Fruit fly (Drosophila melanogaster) whole organism, embryonic: Measurements from ENCODE around the gene ThrRS.

Experiments used
- B-H1 ChIP-seq: fragments of 200-800 bp; sonication (Bioruptor generic); IDR thresholded peaks from 3 replicates; pipeline ENCODE4 v1.3.6; 2022; ENCODE audit warnings: missing biosample characterization, missing genetic modification characterization
- Blimp-1 ChIP-seq: fragments of 200-800 bp; sonication (Bioruptor generic); optimal IDR thresholded peaks from 3 replicates; lab custom pipeline; 2018; ENCODE audit warnings: missing biosample characterization, missing genetic modification characterization, mild to moderate bottlenecking, moderate library complexity, missing genetic modification reagents
- CG10565 ChIP-seq: fragments of 200-800 bp; sonication (Bioruptor generic); optimal IDR thresholded peaks from 3 replicates; lab custom pipeline; 2016; ENCODE audit warnings: missing biosample characterization, mild to moderate bottlenecking, missing genetic modification characterization
- CG10959 ChIP-seq: fragments of 200-800 bp; sonication (Bioruptor generic); IDR thresholded peaks from 2 replicates; pipeline ENCODE4 v1.3.6; 2022; ENCODE audit warnings: missing biosample characterization, missing genetic modification characterization
- CG11504 ChIP-seq: fragments of 200-800 bp; sonication (Bioruptor generic); optimal IDR thresholded peaks from 3 replicates; lab custom pipeline; 2019; ENCODE audit warnings: missing biosample characterization, mild to moderate bottlenecking, missing genetic modification characterization, moderate library complexity
- CG12071 ChIP-seq: fragments of 200-800 bp; sonication (Bioruptor generic); optimal IDR thresholded peaks from 3 replicates; lab custom pipeline; 2018; ENCODE audit warnings: missing biosample characterization, mild to moderate bottlenecking, missing genetic modification characterization
- CG13775 ChIP-seq: fragments of 200-800 bp; sonication (Bioruptor generic); optimal IDR thresholded peaks from 3 replicates; lab custom pipeline; 2017; ENCODE audit warnings: missing biosample characterization, mild to moderate bottlenecking, missing genetic modification characterization
- CG15696 ChIP-seq: fragments of 200-800 bp; sonication (Bioruptor generic); optimal IDR thresholded peaks from 2 replicates; lab custom pipeline; 2019; ENCODE audit warnings: missing biosample characterization, mild to moderate bottlenecking, missing genetic modification characterization, moderate library complexity
- CG16863 ChIP-seq: fragments of 200-800 bp; sonication (Bioruptor generic); optimal IDR thresholded peaks from 3 replicates; lab custom pipeline; 2016; ENCODE audit warnings: missing biosample characterization, missing genetic modification characterization
- CG18262 ChIP-seq: fragments of 200-800 bp; optimal IDR thresholded peaks from 3 replicates; lab custom pipeline; 2019; ENCODE audit warnings: missing biosample characterization, mild to moderate bottlenecking, missing genetic modification characterization, moderate library complexity
- CG30020 ChIP-seq: fragments of 200-800 bp; optimal IDR thresholded peaks from 2 replicates; lab custom pipeline; 2019; ENCODE audit warnings: missing biosample characterization, mild to moderate bottlenecking, missing genetic modification characterization, moderate library complexity
- CG3407 ChIP-seq: fragments of 200-800 bp; sonication (Bioruptor generic); optimal IDR thresholded peaks from 2 replicates; lab custom pipeline; 2018; ENCODE audit warnings: missing biosample characterization, mild to moderate bottlenecking, missing genetic modification characterization
- CG4424 ChIP-seq: fragments of 200-800 bp; sonication (Bioruptor generic); optimal IDR thresholded peaks from 3 replicates; lab custom pipeline; 2016; ENCODE audit warnings: missing biosample characterization, missing genetic modification characterization
- CG4617 ChIP-seq: fragments of 200-800 bp; sonication (Bioruptor generic); optimal IDR thresholded peaks from 3 replicates; lab custom pipeline; 2016; ENCODE audit warnings: missing biosample characterization, missing genetic modification characterization, borderline replicate concordance
- CG6791 ChIP-seq: fragments of 200-800 bp; sonication (Bioruptor generic); IDR thresholded peaks from 3 replicates; pipeline ENCODE4 v1.3.6; 2022; ENCODE audit warnings: missing biosample characterization, missing genetic modification characterization; ENCODE audit not compliant: partially characterized antibody
- CG7928 ChIP-seq: fragments of 200-800 bp; sonication (Bioruptor generic); optimal IDR thresholded peaks from 2 replicates; lab custom pipeline; 2017; ENCODE audit warnings: missing biosample characterization, mild to moderate bottlenecking, missing genetic modification characterization
- CTCF ChIP-seq: fragments of 200-800 bp; sonication (Bioruptor generic); optimal IDR thresholded peaks from 2 replicates; lab custom pipeline; 2017; ENCODE audit warnings: missing biosample characterization, mild to moderate bottlenecking, missing genetic modification characterization, moderate library complexity
- D19B ChIP-seq: fragments of 200-800 bp; sonication (Bioruptor generic); optimal IDR thresholded peaks from 2 replicates; lab custom pipeline; 2017; ENCODE audit warnings: missing biosample characterization, mild to moderate bottlenecking, missing genetic modification characterization
- Doc3 ChIP-seq: fragments of 200-800 bp; sonication (Bioruptor generic); IDR thresholded peaks from 3 replicates; pipeline ENCODE4 v1.3.6; 2022; ENCODE audit warnings: missing biosample characterization, missing genetic modification characterization; ENCODE audit not compliant: partially characterized antibody
- Fer1 ChIP-seq: fragments of 200-800 bp; sonication (Bioruptor generic); optimal IDR thresholded peaks from 2 replicates; lab custom pipeline; 2017; ENCODE audit warnings: missing biosample characterization, mild to moderate bottlenecking, missing genetic modification characterization
- H2.0 ChIP-seq: fragments of 200-800 bp; sonication (Bioruptor generic); IDR thresholded peaks from 2 replicates; pipeline ENCODE4 v1.3.6; 2022; ENCODE audit warnings: missing biosample characterization, missing genetic modification characterization
- Hr3 ChIP-seq: fragments of 200-800 bp; sonication (Bioruptor generic); optimal IDR thresholded peaks from 3 replicates; lab custom pipeline; 2016; ENCODE audit warnings: missing biosample characterization, missing genetic modification characterization
- Max ChIP-seq: fragments of 200-800 bp; sonication (Bioruptor generic); optimal IDR thresholded peaks from 2 replicates; lab custom pipeline; 2016; ENCODE audit warnings: missing biosample characterization, mild to moderate bottlenecking, missing genetic modification characterization
- Meics ChIP-seq: fragments of 200-800 bp; sonication (Bioruptor generic); optimal IDR thresholded peaks from 2 replicates; lab custom pipeline; 2017; ENCODE audit warnings: missing biosample characterization, mild to moderate bottlenecking, missing genetic modification characterization
- Neu2 ChIP-seq: fragments of 200-800 bp; sonication (Bioruptor generic); optimal IDR thresholded peaks from 3 replicates; lab custom pipeline; 2016; ENCODE audit warnings: missing biosample characterization, missing genetic modification characterization, borderline replicate concordance
- PHDP ChIP-seq: fragments of 200-800 bp; sonication (Bioruptor generic); optimal IDR thresholded peaks from 3 replicates; lab custom pipeline; 2018; ENCODE audit warnings: missing biosample characterization, mild to moderate bottlenecking, missing genetic modification characterization, moderate library complexity
- Rfx ChIP-seq: fragments of 200-800 bp; sonication (Bioruptor generic); IDR thresholded peaks from 2 replicates; pipeline ENCODE4 v1.3.6; 2022; ENCODE audit warnings: missing biosample characterization, missing genetic modification characterization
- Scr ChIP-seq: fragments of 200-800 bp; sonication (Bioruptor generic); IDR thresholded peaks from 2 replicates; pipeline ENCODE4 v1.3.6; 2022; ENCODE audit warnings: missing biosample characterization, missing genetic modification characterization; ENCODE audit not compliant: partially characterized antibody
- Stat92E ChIP-seq, 3 experiments: fragments of >200 bp in 2 of 3; fragments of 200-800 bp in 1 of 3; sonication (Bioruptor generic) in 1 of 3; optimal IDR thresholded peaks; 2 replicates each; lab custom pipeline; 2017 to 2019; ENCODE audit warnings: missing biosample characterization in 3 of 3, missing genetic modification characterization in 3 of 3, mild to moderate bottlenecking in 1 of 3, moderate library complexity in 1 of 3
- corto ChIP-seq: fragments of 200-800 bp; sonication (Bioruptor generic); optimal IDR thresholded peaks from 2 replicates; lab custom pipeline; 2016; ENCODE audit warnings: missing biosample characterization, mild to moderate bottlenecking, missing genetic modification characterization, moderate library complexity
- crp ChIP-seq, 2 experiments: fragments of 200-800 bp; sonication (Bioruptor generic); optimal IDR thresholded peaks; 2 replicates in 1 of 2; 3 replicates in 1 of 2; lab custom pipeline; 2017; ENCODE audit warnings: missing biosample characterization in 2 of 2, missing genetic modification characterization in 2 of 2, mild to moderate bottlenecking in 1 of 2, moderate library complexity in 1 of 2
- cwo ChIP-seq: fragments of 200-800 bp; sonication (Bioruptor generic); optimal IDR thresholded peaks from 3 replicates; lab custom pipeline; 2017; ENCODE audit warnings: missing biosample characterization, missing genetic modification characterization, mild to moderate bottlenecking, moderate library complexity, missing genetic modification reagents
- dm ChIP-seq: fragments of 200-800 bp; sonication (Bioruptor generic); optimal IDR thresholded peaks from 3 replicates; lab custom pipeline; 2016; ENCODE audit warnings: missing biosample characterization, missing genetic modification characterization
- dpn ChIP-seq, 2 experiments: fragments of 200-800 bp; sonication (Bioruptor generic); optimal IDR thresholded peaks; 3 replicates each; lab custom pipeline; 2016; ENCODE audit warnings: missing biosample characterization in 2 of 2, missing genetic modification characterization in 2 of 2
- ewg ChIP-seq: fragments of 200-800 bp; sonication (Bioruptor generic); optimal IDR thresholded peaks from 3 replicates; lab custom pipeline; 2017; ENCODE audit warnings: mild to moderate bottlenecking, missing biosample characterization, missing genetic modification reagents, missing genetic modification characterization
- fd96Cb ChIP-seq: fragments of 200-800 bp; sonication (Bioruptor generic); optimal IDR thresholded peaks from 2 replicates; lab custom pipeline; 2018; ENCODE audit warnings: missing biosample characterization, mild to moderate bottlenecking, missing genetic modification characterization, moderate library complexity
- gcm ChIP-seq: fragments of 200-800 bp; sonication (Bioruptor generic); optimal IDR thresholded peaks from 2 replicates; lab custom pipeline; 2019; ENCODE audit warnings: missing biosample characterization, mild to moderate bottlenecking, missing genetic modification characterization, moderate library complexity
- gro ChIP-seq: fragments of 200-800 bp; sonication (Bioruptor generic); optimal IDR thresholded peaks from 2 replicates; lab custom pipeline; 2016; ENCODE audit warnings: missing biosample characterization, missing genetic modification characterization
- hb ChIP-seq: fragments of 200-800 bp; sonication (Bioruptor generic); IDR thresholded peaks from 3 replicates; pipeline ENCODE4 v1.3.6; 2022; ENCODE audit warnings: missing biosample characterization, missing genetic modification characterization; ENCODE audit not compliant: partially characterized antibody
- lmd ChIP-seq: fragments of 200-800 bp; sonication (Bioruptor generic); IDR thresholded peaks from 2 replicates; pipeline ENCODE4 v1.3.6; 2022; ENCODE audit warnings: missing biosample characterization, missing genetic modification characterization
- otp ChIP-seq: fragments of 200-800 bp; sonication (Bioruptor generic); IDR thresholded peaks from 3 replicates; pipeline ENCODE4, ENCODE4 v1.3.6; 2022; ENCODE audit warnings: missing biosample characterization, missing genetic modification characterization
- pzg ChIP-seq: fragments of 200-800 bp; sonication (Bioruptor generic); optimal IDR thresholded peaks from 3 replicates; lab custom pipeline; 2018; ENCODE audit warnings: missing biosample characterization, mild to moderate bottlenecking, missing genetic modification characterization, moderate library complexity
- sens-2 ChIP-seq: fragments of 200-800 bp; sonication (Bioruptor generic); IDR thresholded peaks from 2 replicates; pipeline ENCODE4 v1.3.6; 2022; ENCODE audit warnings: missing biosample characterization, missing genetic modification characterization
- sisA ChIP-seq: fragments of 200-800 bp; sonication (Bioruptor generic); IDR thresholded peaks from 2 replicates; pipeline ENCODE4 v1.3.6; 2022; ENCODE audit warnings: missing biosample characterization, missing genetic modification characterization
- tio ChIP-seq: fragments of 200-800 bp; sonication (Bioruptor generic); optimal IDR thresholded peaks from 2 replicates; lab custom pipeline; 2017; ENCODE audit warnings: missing biosample characterization, missing genetic modification characterization, inconsistent platforms
- tll ChIP-seq, 2 experiments: fragments of 200-800 bp in 1 of 2; fragments of >200 bp in 1 of 2; sonication (Bioruptor generic) in 1 of 2; optimal IDR thresholded peaks; 2 replicates each; lab custom pipeline; 2017 to 2019; ENCODE audit warnings: missing biosample characterization in 2 of 2, missing genetic modification characterization in 2 of 2, mild to moderate bottlenecking in 1 of 2, moderate library complexity in 1 of 2
- unpg ChIP-seq: fragments of 200-800 bp; sonication (Bioruptor generic); optimal IDR thresholded peaks from 3 replicates; lab custom pipeline; 2018; ENCODE audit warnings: missing biosample characterization, mild to moderate bottlenecking, missing genetic modification characterization, moderate library complexity
- yki ChIP-seq: fragments of >200 bp; optimal IDR thresholded peaks from 3 replicates; lab custom pipeline; 2018
- z ChIP-seq: fragments of 200-800 bp; sonication (Bioruptor generic); IDR thresholded peaks from 3 replicates; pipeline ENCODE4 v1.3.6; 2022; ENCODE audit warnings: missing biosample characterization, missing genetic modification characterization

Gene ThrRS

DNA sequence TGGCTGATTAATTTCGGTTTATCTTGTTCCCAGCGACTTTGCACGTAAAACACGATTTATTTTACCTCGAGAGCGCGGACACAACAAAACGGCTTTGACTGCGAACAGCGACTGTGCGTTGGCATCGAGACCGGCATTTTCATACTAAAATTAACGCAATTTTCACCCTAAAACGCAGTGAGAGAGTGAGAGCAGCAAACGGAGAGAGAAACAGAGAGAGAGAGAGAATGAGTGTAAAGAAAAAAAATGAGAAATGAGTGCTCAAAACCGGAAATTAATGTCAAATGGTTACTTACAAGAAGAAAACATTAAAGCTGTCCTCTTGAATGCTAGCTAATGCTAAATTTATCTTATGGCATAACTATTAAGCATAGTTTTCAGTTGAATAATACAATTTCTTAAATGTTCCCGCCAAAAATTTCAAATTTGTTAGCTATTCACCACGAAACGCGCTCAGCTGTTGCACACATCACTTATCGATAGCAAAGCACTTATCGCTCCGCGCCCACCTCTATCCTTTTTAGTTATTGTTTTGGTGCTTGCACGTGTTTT lies 47.6 kb upstream of the ThrRS start, which contains the start of the genes JhI-21, RpL7-like and CG34164 (continued):
- TF ChIP-seq CTCF (no peak), Meics (GFP tag; lab: Kevin White, UChicago) (peak; percentile 22), Fer1 (no peak), PHDP (tag; lab: Kevin White, UChicago) (no peak), Blimp-1 (GFP tag; lab: Kevin White, UChicago) (no peak), CG10565 (no peak), gro (peak; percentile 44), fd96Cb (tag; lab: Kevin White, UChicago) (no peak), dm (GFP tag; lab: Kevin White, UChicago) (peak; percentile 88), Max (GFP tag; lab: Kevin White, UChicago) (peak; percentile 82), CG7928 (GFP tag; lab: Kevin White, UChicago) (no peak), CG30020 (peak; percentile 2), lmd (GFP tag; lab: Robert Waterston, UW) (no peak), unpg (GFP tag; lab: Kevin White, UChicago) (no peak), cwo (GFP tag; lab: Kevin White, UChicago) (peak; percentile 71), tll (GFP tag; optimal IDR thresholded peaks at IDR 0.05; lab: Kevin White, UChicago) (no peak), CG4424 (GFP tag; lab: Kevin White, UChicago) (peak; percentile 38), Rfx (no peak), z (peak; percentile 73; the same call in 2 of the 3 replicates), hb (GFP tag; lab: Robert Waterston, UW) (no peak), Stat92E (GFP tag; optimal IDR thresholded peaks at IDR 0.05; lab: Kevin White, UChicago) (peak in 1 of 3 experiments; percentile 64), B-H1 (GFP tag; lab: Robert Waterston, UW) (no peak), CG18262 (tag; lab: Kevin White, UChicago) (peak; percentile 21), CG12071 (no peak), tio (no peak), corto (no peak), CG10959 (GFP tag; lab: Robert Waterston, UW) (no peak), CG4617 (GFP tag; lab: Kevin White, UChicago) (peak; percentile 30), Hr3 (GFP tag; lab: Kevin White, UChicago) (no peak), Doc3 (GFP tag; lab: Robert Waterston, UW) (0 out of 3 replicates have a peak, but pooled peaks have one; percentile 53), gcm (GFP tag; lab: Kevin White, UChicago) (peak; percentile 24), Neu2 (GFP tag; lab: Kevin White, UChicago) (no peak), sens-2 (GFP tag; lab: Robert Waterston, UW) (no peak), D19B (no peak), pzg (GFP tag; lab: Kevin White, UChicago) (peak; percentile 86), CG6791 (peak; percentile 61), H2.0 (GFP tag; lab: Robert Waterston, UW) (no peak), otp (GFP tag; lab: Robert Waterston, UW) (no peak; the same call in 2 of the 3 replicates), CG15696 (tag; lab: Kevin White, UChicago) (no peak), CG3407 (GFP tag; lab: Kevin White, UChicago) (no peak), dpn (GFP tag; optimal IDR thresholded peaks at IDR 0.05; lab: Kevin White, UChicago) (no peak), sisA (GFP tag; lab: Robert Waterston, UW) (no peak), ewg (GFP tag; lab: Kevin White, UChicago) (peak; percentile 33), Scr (peak; percentile 66), yki (lab: Kevin White, UChicago) (peak; percentile 89), crp (GFP tag; optimal IDR thresholded peaks at IDR 0.05; lab: Kevin White, UChicago) (peak in 1 of 2 experiments; percentile 79), CG13775 (no peak), CG16863 (GFP tag; lab: Kevin White, UChicago) (no peak), CG11504 (tag; lab: Kevin White, UChicago) (no peak)
